Fruit fly (Drosophila melanogaster) whole organism: ENCODE measurements around the gene ZnT77C.
"Not testable (repeated sequence)": the region's sequence is repeated elsewhere in the genome, so short reads cannot be mapped to it uniquely, and the experiment has no call there.

Source experiments
- CG8478 ChIP-seq: fragments of >200 bp; optimal IDR thresholded peaks from 2 replicates; lab custom pipeline; 2018; ENCODE audit warnings: inconsistent platforms
- Dll ChIP-seq: fragments of >200 bp; optimal IDR thresholded peaks from 2 replicates; lab custom pipeline; 2017
- EcR ChIP-seq, 2 experiments: fragments of >200 bp; optimal IDR thresholded peaks; 2 replicates each; lab custom pipeline; 2017; ENCODE audit warnings: missing biosample characterization in 2 of 2, missing genetic modification characterization in 2 of 2, missing genetic modification reagents in 2 of 2
- pan ChIP-seq: fragments of >200 bp; optimal IDR thresholded peaks from 2 replicates; lab custom pipeline; 2017
- psq ChIP-seq: fragments of >200 bp; optimal IDR thresholded peaks from 2 replicates; lab custom pipeline; 2017
- usp ChIP-seq: fragments of >200 bp; optimal IDR thresholded peaks from 2 replicates; lab custom pipeline; 2017; ENCODE audit warnings: missing biosample characterization, missing genetic modification characterization, mixed read lengths

ZnT77C gene

DNA sequence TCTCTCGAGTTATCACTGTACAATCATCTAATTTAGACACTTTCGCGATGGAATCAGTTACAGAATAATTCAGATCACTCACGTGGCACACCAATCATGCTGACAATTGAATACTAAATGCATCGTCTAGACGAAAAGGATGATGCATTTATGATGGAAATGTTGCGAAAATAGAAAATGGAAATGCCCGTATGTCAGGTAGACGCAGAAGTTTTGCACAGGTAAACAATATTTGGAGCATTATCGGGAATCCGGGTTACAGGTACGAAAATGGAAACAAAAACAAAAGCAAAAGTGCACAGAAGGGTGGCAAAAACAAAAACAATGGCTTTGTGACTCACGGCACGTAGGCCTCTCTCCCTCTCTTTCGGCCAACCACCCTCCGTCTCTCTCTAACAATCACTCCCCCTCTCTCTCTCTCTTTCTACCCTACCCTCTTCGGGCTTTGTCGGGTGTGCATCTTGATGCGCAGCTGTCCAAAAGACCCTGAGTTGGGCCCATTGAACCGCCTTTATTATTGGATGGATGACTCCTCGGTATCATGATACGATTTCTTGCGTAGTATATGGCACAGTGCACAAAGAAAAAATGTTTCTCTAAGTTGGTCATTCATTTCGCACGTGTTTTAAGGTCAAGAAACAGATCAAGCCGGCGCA, 22.6 kb upstream of the ZnT77C start:
- TF ChIP-seq CG8478 (lab: Kevin White, UChicago) (no peak), Dll (lab: Kevin White, UChicago) (no peak), pan (lab: Kevin White, UChicago) (no peak), psq (lab: Kevin White, UChicago) (no peak), EcR (GFP tag; optimal IDR thresholded peaks at IDR 0.05; lab: Kevin White, UChicago) (peak; percentile 60 to 78)

DNA sequence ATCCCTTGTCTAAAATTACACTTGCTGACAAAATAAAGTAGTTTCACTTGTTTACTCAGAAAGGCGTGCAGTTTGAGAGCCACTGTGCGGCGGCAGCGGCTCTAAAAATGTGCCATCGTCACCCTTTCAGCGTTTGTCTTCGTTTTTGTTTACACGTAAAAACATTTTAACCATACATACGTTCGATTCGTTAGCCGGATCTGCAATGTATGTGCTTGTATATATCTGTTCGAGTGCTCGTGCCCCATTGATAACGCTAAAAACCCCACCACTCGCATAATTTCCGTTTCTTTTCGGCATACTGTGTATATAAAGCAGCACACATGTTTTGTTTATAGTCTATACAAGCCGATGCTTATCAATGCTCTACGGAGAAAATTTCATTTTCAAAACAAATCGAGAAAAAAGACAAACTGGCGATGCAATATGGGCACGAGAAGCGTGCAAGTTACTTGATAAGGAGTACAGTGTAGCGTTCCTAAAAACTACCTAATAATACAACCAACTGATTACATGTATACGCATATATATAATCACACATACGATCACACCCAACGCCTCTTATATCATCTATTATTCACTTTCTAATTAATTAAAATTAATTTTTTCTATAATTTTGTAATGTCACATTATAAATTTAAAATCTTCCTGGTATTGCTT, 21.9 kb upstream of the ZnT77C start:
- no peak for TF ChIP-seq CG8478 (lab: Kevin White, UChicago)
- no peak for TF ChIP-seq pan (lab: Kevin White, UChicago)
- TF ChIP-seq usp, result no peak
- TF ChIP-seq psq (lab: Kevin White, UChicago), result no peak
- no peak for TF ChIP-seq Dll (lab: Kevin White, UChicago)
- TF ChIP-seq EcR (GFP tag; optimal IDR thresholded peaks at IDR 0.05; lab: Kevin White, UChicago), result no peak

dm6 chr3L:20514101-20514500, 19.4 kb upstream of the ZnT77C start:
- TF ChIP-seq usp (no peak), pan (lab: Kevin White, UChicago) (no peak), EcR (GFP tag; optimal IDR thresholded peaks at IDR 0.05; lab: Kevin White, UChicago) (no peak), Dll (lab: Kevin White, UChicago) (no peak), CG8478 (lab: Kevin White, UChicago) (no peak), psq (lab: Kevin White, UChicago) (no peak)

DNA sequence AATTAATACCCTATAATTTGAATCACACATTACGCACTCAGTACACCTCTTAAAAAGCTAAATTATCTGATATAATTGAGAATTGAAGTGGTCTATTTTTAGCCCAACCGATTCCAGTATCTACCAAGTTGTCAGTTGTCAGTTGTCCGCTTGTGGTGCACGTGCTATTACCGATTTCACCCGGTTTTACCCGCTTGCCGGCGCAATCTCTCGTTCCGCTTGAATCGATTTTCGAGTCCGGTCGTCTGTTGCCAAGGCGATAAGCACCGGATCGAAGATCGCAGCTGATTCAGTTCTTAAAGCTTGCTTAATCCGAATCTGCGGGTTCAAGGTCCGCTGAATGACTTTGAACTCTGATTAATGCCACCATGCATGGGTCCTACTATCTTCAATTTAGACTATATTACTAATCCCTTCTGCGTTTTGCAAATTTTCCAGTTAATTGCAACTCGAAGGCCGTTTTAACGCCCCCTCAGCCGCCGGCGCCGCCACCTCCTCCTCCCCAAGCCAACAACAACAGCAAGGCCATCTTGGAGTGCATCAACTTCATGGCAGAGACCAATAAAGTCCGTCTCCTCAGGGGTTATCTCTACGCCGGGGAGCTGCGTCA, 16.9 kb upstream of the ZnT77C start:
- no peak for TF ChIP-seq CG8478 (lab: Kevin White, UChicago)
- no peak for TF ChIP-seq usp
- no peak for TF ChIP-seq psq (lab: Kevin White, UChicago)
- no peak for TF ChIP-seq Dll (lab: Kevin White, UChicago)
- TF ChIP-seq EcR (GFP tag; optimal IDR thresholded peaks at IDR 0.05; lab: Kevin White, UChicago), result no peak
- TF ChIP-seq pan (lab: Kevin White, UChicago), result no peak

dm6 chr3L:20509121-20509934, 14.6 kb upstream of the ZnT77C start:
- TF ChIP-seq pan (lab: Kevin White, UChicago), result no peak
- TF ChIP-seq Dll (lab: Kevin White, UChicago), result no peak
- TF ChIP-seq usp, result no peak
- TF ChIP-seq CG8478 (lab: Kevin White, UChicago), result no peak
- TF ChIP-seq EcR (GFP tag; optimal IDR thresholded peaks at IDR 0.05; lab: Kevin White, UChicago), result no peak
- no peak for TF ChIP-seq psq (lab: Kevin White, UChicago)

dm6 chr3L:20508136-20508635, 13.5 kb upstream of the ZnT77C start:
- TF ChIP-seq Dll (lab: Kevin White, UChicago), result no peak
- no peak for TF ChIP-seq usp
- no peak for TF ChIP-seq CG8478 (lab: Kevin White, UChicago)
- no peak for TF ChIP-seq psq (lab: Kevin White, UChicago)
- no peak for TF ChIP-seq EcR (GFP tag; optimal IDR thresholded peaks at IDR 0.05; lab: Kevin White, UChicago)
- no peak for TF ChIP-seq pan (lab: Kevin White, UChicago)

- TF ChIP-seq Dll (lab: Kevin White, UChicago), result no peak
- TF ChIP-seq usp, result no peak
- no peak for TF ChIP-seq psq (lab: Kevin White, UChicago)
- TF ChIP-seq CG8478 (lab: Kevin White, UChicago), result no peak
- TF ChIP-seq EcR (GFP tag; optimal IDR thresholded peaks at IDR 0.05; lab: Kevin White, UChicago), result no peak
- no peak for TF ChIP-seq pan (lab: Kevin White, UChicago)
Measured at dm6 chr3L:20507552-20507951, 12.8 kb upstream of the ZnT77C start.

DNA sequence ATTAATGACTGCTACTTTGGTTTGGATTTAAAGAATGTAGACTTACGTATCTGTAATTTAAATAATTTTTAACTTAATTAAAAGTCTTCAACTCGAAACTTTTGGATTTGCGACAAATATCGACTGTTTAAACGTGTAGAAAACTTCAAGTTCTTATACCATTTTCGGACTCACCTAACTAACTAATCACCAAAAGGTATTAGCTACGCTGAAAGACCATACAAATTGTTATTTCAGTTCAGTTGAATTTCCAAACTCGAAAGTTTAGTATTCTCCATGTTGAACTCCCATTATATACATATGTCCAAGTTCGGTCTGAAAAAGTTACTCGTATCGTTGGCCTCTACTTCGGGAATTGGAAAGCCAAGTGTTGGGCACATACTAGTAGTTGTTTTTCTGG, 11.0 kb upstream of the ZnT77C start, which contains the start of gene CG5078:
CG5078 (plus strand) TSS at position 301 of the 400 bp plus-strand sequence.
- TF ChIP-seq psq (lab: Kevin White, UChicago), result no peak
- TF ChIP-seq EcR (GFP tag; optimal IDR thresholded peaks at IDR 0.05; lab: Kevin White, UChicago), result no peak
- no peak for TF ChIP-seq CG8478 (lab: Kevin White, UChicago)
- no peak for TF ChIP-seq pan (lab: Kevin White, UChicago)
- TF ChIP-seq Dll (lab: Kevin White, UChicago), result no peak
- no peak for TF ChIP-seq usp

- not testable (repeated sequence) for TF ChIP-seq EcR (GFP tag; optimal IDR thresholded peaks at IDR 0.05; lab: Kevin White, UChicago); usp; pan (lab: Kevin White, UChicago)
Measured at dm6 chr3L:20503886-20504285, 9.2 kb upstream of the ZnT77C start, which contains the start of gene CG17637. Gene CG17637 (plus strand): TSS chr3L:20504186.

- TF ChIP-seq usp, result no peak
Measured at dm6 chr3L:20503256-20503655, 8.5 kb upstream of the ZnT77C start.

- not testable (repeated sequence) for TF ChIP-seq Dll (lab: Kevin White, UChicago); EcR (GFP tag; optimal IDR thresholded peaks at IDR 0.05; lab: Kevin White, UChicago); CG8478 (lab: Kevin White, UChicago)
Measured at dm6 chr3L:20499536-20499935, 4.8 kb upstream of the ZnT77C start, which contains the start of gene CG18281. Gene CG18281 (plus strand): TSS chr3L:20499836.
